Worm (Caenorhabditis elegans) whole organism, L2 larva: ENCODE measurements around the gene ppm-1.H.

Experiments used
- C34F6.9 ChIP-seq: fragments of 150-350 bp; optimal IDR thresholded peaks from 2 replicates; lab custom pipeline; 2014; ENCODE audit warnings: missing biosample characterization, missing genetic modification characterization
- F13H6.1 ChIP-seq: sonication (generic microtip); optimal IDR thresholded peaks from 2 replicates; lab custom pipeline; 2016; ENCODE audit warnings: missing genetic modification characterization, missing compliant biosample characterization
- Y55F3AM.14 ChIP-seq: fragments of 200-800 bp; sonication (Bioruptor generic); optimal IDR thresholded peaks from 2 replicates; lab custom pipeline; 2018; ENCODE audit warnings: mild to moderate bottlenecking, missing genetic modification characterization, missing compliant biosample characterization
- ZK546.5 ChIP-seq: sonication (generic microtip); optimal IDR thresholded peaks from 2 replicates; lab custom pipeline; 2017; ENCODE audit warnings: missing biosample characterization, missing genetic modification characterization
- alr-1 ChIP-seq: fragments of 150-350 bp; optimal IDR thresholded peaks from 2 replicates; lab custom pipeline; 2014; ENCODE audit warnings: missing biosample characterization, missing genetic modification characterization
- aly-2 ChIP-seq: fragments of 150-350 bp; optimal IDR thresholded peaks from 2 replicates; lab custom pipeline; 2014; ENCODE audit warnings: missing biosample characterization, missing genetic modification characterization
- ama-1 ChIP-seq: fragments of 150-350 bp; optimal IDR thresholded peaks from 2 replicates; lab custom pipeline; 2018; ENCODE audit warnings: inconsistent platforms
- blmp-1 ChIP-seq: sonication (generic microtip); optimal IDR thresholded peaks from 2 replicates; lab custom pipeline; 2017; ENCODE audit warnings: missing genetic modification characterization, mild to moderate bottlenecking, missing compliant biosample characterization, antibody characterized with exemption, moderate library complexity; ENCODE audit not compliant: insufficient read depth
- ceh-16 ChIP-seq: fragments of 150-350 bp; optimal IDR thresholded peaks from 2 replicates; lab custom pipeline; 2014; ENCODE audit warnings: missing biosample characterization, missing genetic modification characterization
- ceh-82 ChIP-seq: fragments of 150-350 bp; optimal IDR thresholded peaks from 2 replicates; lab custom pipeline; 2014; ENCODE audit warnings: missing biosample characterization, missing genetic modification characterization
- egl-27 ChIP-seq: sonication (generic microtip); optimal IDR thresholded peaks from 3 replicates; lab custom pipeline; 2017; ENCODE audit warnings: missing biosample characterization, missing genetic modification reagents, missing genetic modification characterization
- elt-1 ChIP-seq: fragments of 150-350 bp; optimal IDR thresholded peaks from 2 replicates; lab custom pipeline; 2014; ENCODE audit warnings: missing biosample characterization, missing genetic modification characterization
- lin-11 ChIP-seq: fragments of 150-350 bp; sonication (generic microtip); optimal IDR thresholded peaks from 2 replicates; lab custom pipeline; 2014; ENCODE audit warnings: missing biosample characterization, missing genetic modification characterization, inconsistent platforms, mixed read lengths
- lin-39 ChIP-seq: fragments of 150-350 bp; optimal IDR thresholded peaks from 2 replicates; lab custom pipeline; 2014; ENCODE audit warnings: missing biosample characterization, missing genetic modification reagents, missing genetic modification characterization
- lsy-2 ChIP-seq, 2 experiments: fragments of 150-350 bp in 1 of 2; sonication (generic microtip) in 1 of 2; optimal IDR thresholded peaks; 2 replicates each; lab custom pipeline; 2014 to 2017; ENCODE audit warnings: missing biosample characterization in 2 of 2, missing genetic modification characterization in 2 of 2
- mab-5 ChIP-seq: fragments of 150-350 bp; optimal IDR thresholded peaks from 2 replicates; lab custom pipeline; 2014; ENCODE audit warnings: missing biosample characterization, missing genetic modification characterization
- mbf-1 ChIP-seq: sonication (generic microtip); optimal IDR thresholded peaks from 2 replicates; lab custom pipeline; 2017; ENCODE audit warnings: missing biosample characterization, missing genetic modification characterization
- mdl-1 ChIP-seq, 2 experiments: fragments of 150-350 bp in 1 of 2; sonication (generic microtip) in 1 of 2; optimal IDR thresholded peaks; 2 replicates each; lab custom pipeline; 2017; ENCODE audit warnings: missing biosample characterization in 2 of 2, missing genetic modification characterization in 2 of 2
- nhr-10 ChIP-seq: sonication (generic microtip); optimal IDR thresholded peaks from 2 replicates; lab custom pipeline; 2017; ENCODE audit warnings: missing biosample characterization, missing genetic modification characterization
- nhr-11 ChIP-seq: fragments of 150-350 bp; optimal IDR thresholded peaks from 2 replicates; lab custom pipeline; 2014; ENCODE audit warnings: missing biosample characterization, missing genetic modification characterization
- nhr-12 ChIP-seq: fragments of 150-350 bp; optimal IDR thresholded peaks from 2 replicates; lab custom pipeline; 2014; ENCODE audit warnings: missing biosample characterization, missing genetic modification characterization
- nhr-129 ChIP-seq: fragments of 150-350 bp; optimal IDR thresholded peaks from 2 replicates; lab custom pipeline; 2014; ENCODE audit warnings: missing biosample characterization, missing genetic modification characterization
- nhr-21 ChIP-seq: fragments of 150-350 bp; optimal IDR thresholded peaks from 2 replicates; lab custom pipeline; 2014; ENCODE audit warnings: missing biosample characterization, missing genetic modification characterization
- nhr-23 ChIP-seq: fragments of 150-350 bp; optimal IDR thresholded peaks from 2 replicates; lab custom pipeline; 2014; ENCODE audit warnings: missing biosample characterization, missing genetic modification reagents, missing genetic modification characterization
- nhr-237 ChIP-seq: fragments of 150-350 bp; optimal IDR thresholded peaks from 2 replicates; lab custom pipeline; 2014; ENCODE audit warnings: missing biosample characterization, missing genetic modification characterization
- peb-1 ChIP-seq: fragments of 150-350 bp; optimal IDR thresholded peaks from 2 replicates; lab custom pipeline; 2014; ENCODE audit warnings: missing biosample characterization, missing genetic modification characterization
- sem-4 ChIP-seq: fragments of 150-350 bp; optimal IDR thresholded peaks from 2 replicates; lab custom pipeline; 2014; ENCODE audit warnings: missing biosample characterization, missing genetic modification reagents, missing genetic modification characterization
- skn-1 ChIP-seq: sonication (generic microtip); optimal IDR thresholded peaks from 2 replicates; lab custom pipeline; 2017; ENCODE audit warnings: missing biosample characterization, missing genetic modification characterization
- sma-9 ChIP-seq, 2 experiments: fragments of 150-350 bp in 1 of 2; sonication (generic microtip) in 1 of 2; optimal IDR thresholded peaks; 2 replicates each; lab custom pipeline; 2014 to 2016; ENCODE audit warnings: missing genetic modification characterization in 2 of 2, mild to moderate bottlenecking in 1 of 2, missing biosample characterization in 1 of 2, missing compliant biosample characterization in 1 of 2, missing genetic modification reagents in 1 of 2, moderate library complexity in 1 of 2
- unc-55 ChIP-seq: fragments of 150-350 bp; sonication (generic microtip); optimal IDR thresholded peaks from 3 replicates; lab custom pipeline; 2014; ENCODE audit warnings: missing biosample characterization, missing genetic modification reagents, missing genetic modification characterization
- ztf-1 ChIP-seq: fragments of 200-800 bp; sonication (Bioruptor generic); conservative IDR thresholded peaks from 2 replicates; pipeline ENCODE4 v1.3.6; 2022; ENCODE audit warnings: missing genetic modification characterization, missing compliant biosample characterization
- ztf-11 ChIP-seq: sonication (generic microtip); optimal IDR thresholded peaks from 2 replicates; lab custom pipeline; 2017; ENCODE audit warnings: missing biosample characterization, missing genetic modification characterization
- ztf-4 ChIP-seq: fragments of 150-350 bp; optimal IDR thresholded peaks from 2 replicates; lab custom pipeline; 2014; ENCODE audit warnings: missing biosample characterization, missing genetic modification characterization

Gene ppm-1.H

ce11 chrIV:12265877-12266276 lies 2.2 kb downstream of the ppm-1.H start:
- TF ChIP-seq egl-27 (tag; lab: Kevin White, UChicago): no peak
- no peak for TF ChIP-seq lin-11
- no peak for TF ChIP-seq nhr-10 (tag; lab: Kevin White, UChicago)
- no peak for TF ChIP-seq lin-39 (tag; lab: Kevin White, UChicago)
- no peak for TF ChIP-seq mab-5 (tag; lab: Kevin White, UChicago)
- no peak for TF ChIP-seq F13H6.1 (tag; lab: Kevin White, UChicago)
- no peak for TF ChIP-seq nhr-12 (tag; lab: Kevin White, UChicago)
- TF ChIP-seq skn-1 (tag; lab: Kevin White, UChicago): no peak
- no peak for TF ChIP-seq ceh-82 (tag; lab: Kevin White, UChicago)

ce11 chrIV:12261353-12261752 lies 6.8 kb downstream of the ppm-1.H start, which contains the start of gene sre-14:
sre-14 (minus strand) TSS chrIV:12261453.
- no peak for TF ChIP-seq nhr-12 (tag; lab: Kevin White, UChicago)
- TF ChIP-seq ZK546.5 (tag; lab: Kevin White, UChicago): no peak
- no peak for TF ChIP-seq ztf-1 (GFP tag; lab: Robert Waterston, UW)
- TF ChIP-seq blmp-1 (tag; lab: Kevin White, UChicago): no peak
- no peak for TF ChIP-seq F13H6.1 (tag; lab: Kevin White, UChicago)
- TF ChIP-seq mab-5 (tag; lab: Kevin White, UChicago): no peak
- TF ChIP-seq nhr-129 (tag; lab: Kevin White, UChicago): no peak
- no peak for TF ChIP-seq nhr-23
- TF ChIP-seq mdl-1 (tag; optimal IDR thresholded peaks at IDR 0.05; lab: Kevin White, UChicago): no peak
- TF ChIP-seq elt-1 (tag; lab: Kevin White, UChicago): no peak
- TF ChIP-seq unc-55 (GFP tag; lab: Kevin White, UChicago): no peak
- TF ChIP-seq sma-9 (GFP tag; optimal IDR thresholded peaks at IDR 0.05; lab: Kevin White, UChicago): no peak
- no peak for TF ChIP-seq sma-9 (tag; optimal IDR thresholded peaks at IDR 0.05; lab: Kevin White, UChicago)
- TF ChIP-seq skn-1 (tag; lab: Kevin White, UChicago): no peak
- TF ChIP-seq Y55F3AM.14 (GFP tag; lab: Kevin White, UChicago): no peak
- no peak for TF ChIP-seq nhr-237 (tag; lab: Kevin White, UChicago)
- no peak for TF ChIP-seq nhr-21 (tag; lab: Kevin White, UChicago)
- TF ChIP-seq sem-4 (tag; lab: Kevin White, UChicago): no peak
- TF ChIP-seq ceh-16: no peak
- TF ChIP-seq lsy-2 (tag; optimal IDR thresholded peaks at IDR 0.05; lab: Kevin White, UChicago): no peak
- no peak for TF ChIP-seq nhr-10 (tag; lab: Kevin White, UChicago)

ce11 chrIV:12259161-12259870 lies 8.8 kb downstream of the ppm-1.H start, which contains the start of gene Y39C12A.9:
Y39C12A.9 (minus strand) TSS chrIV:12259211.
- TF ChIP-seq lsy-2 (tag; optimal IDR thresholded peaks at IDR 0.05; lab: Kevin White, UChicago) (peak in 1 of 2 experiments; percentile 33), nhr-129 (tag; lab: Kevin White, UChicago) (peak; percentile 64), unc-55 (GFP tag; lab: Kevin White, UChicago) (peak; percentile 14), peb-1 (tag; lab: Kevin White, UChicago) (no peak), ama-1 (lab: Kevin White, UChicago) (no peak), Y55F3AM.14 (GFP tag; lab: Kevin White, UChicago) (no peak), nhr-11 (no peak), C34F6.9 (tag; lab: Kevin White, UChicago) (peak; percentile 1), aly-2 (tag; lab: Kevin White, UChicago) (no peak), alr-1 (tag; lab: Kevin White, UChicago) (no peak), ztf-4 (tag; lab: Kevin White, UChicago) (no peak), ZK546.5 (tag; lab: Kevin White, UChicago) (no peak)

ce11 chrIV:12252579-12252978 lies 15.5 kb downstream of the ppm-1.H start, which contains the start of gene dnj-26:
dnj-26 (minus strand) TSS chrIV:12252679.
- TF ChIP-seq nhr-23: no peak
- no peak for TF ChIP-seq ztf-11 (tag; lab: Kevin White, UChicago)
- TF ChIP-seq mdl-1 (tag; optimal IDR thresholded peaks at IDR 0.05; lab: Kevin White, UChicago): no peak
- TF ChIP-seq lsy-2 (tag; optimal IDR thresholded peaks at IDR 0.05; lab: Kevin White, UChicago): no peak
- no peak for TF ChIP-seq ceh-82 (tag; lab: Kevin White, UChicago)
- no peak for TF ChIP-seq Y55F3AM.14 (GFP tag; lab: Kevin White, UChicago)
- TF ChIP-seq mbf-1 (tag; lab: Kevin White, UChicago): no peak
- no peak for TF ChIP-seq C34F6.9 (tag; lab: Kevin White, UChicago)
- TF ChIP-seq, all 48 proteins: peak for 0
